Fruit fly (Drosophila melanogaster) whole organism, embryonic: Measurements from ENCODE around the gene Reg-2.

Experiments used
- CG11456 ChIP-seq: fragments of 200-800 bp; sonication (Bioruptor generic); IDR thresholded peaks from 3 replicates; pipeline ENCODE4 v1.3.6; 2022; ENCODE audit warnings: missing biosample characterization, missing genetic modification characterization
- CG1792 ChIP-seq: fragments of 200-800 bp; sonication (Bioruptor generic); optimal IDR thresholded peaks from 2 replicates; lab custom pipeline; 2016; ENCODE audit warnings: missing biosample characterization, missing genetic modification characterization
- HmgD ChIP-seq: fragments of 200-800 bp; sonication (Bioruptor generic); optimal IDR thresholded peaks from 3 replicates; lab custom pipeline; 2016; ENCODE audit warnings: missing biosample characterization, missing genetic modification characterization
- Scr ChIP-seq: fragments of 200-800 bp; sonication (Bioruptor generic); IDR thresholded peaks from 2 replicates; pipeline ENCODE4 v1.3.6; 2022; ENCODE audit warnings: missing biosample characterization, missing genetic modification characterization; ENCODE audit not compliant: partially characterized antibody

- TF ChIP-seq CG11456 (GFP tag; lab: Robert Waterston, UW) (no peak), CG1792 (no peak), Scr (GFP tag; lab: Robert Waterston, UW) (no peak), HmgD (GFP tag; lab: Kevin White, UChicago) (no peak)
These were observed 40.3 kb downstream of the Reg-2 start for dm6 chr3L:565964-566627.
